Worm (Caenorhabditis elegans) whole organism, mixed stage, embryonic: ENCODE measurements around the gene C06B8.3.

Experiments
- nhr-12 ChIP-seq: fragments of 150-350 bp; optimal IDR thresholded peaks from 2 replicates; lab custom pipeline; 2014; ENCODE audit warnings: missing biosample characterization, missing genetic modification characterization
- pha-4 ChIP-seq: fragments of 150-350 bp; optimal IDR thresholded peaks from 2 replicates; lab custom pipeline; 2018; ENCODE audit warnings: missing biosample characterization, missing genetic modification reagents, missing genetic modification characterization
- unc-62 ChIP-seq: fragments of 150-350 bp; optimal IDR thresholded peaks from 2 replicates; lab custom pipeline; 2014; ENCODE audit warnings: missing biosample characterization, missing genetic modification reagents, missing genetic modification characterization

DNA sequence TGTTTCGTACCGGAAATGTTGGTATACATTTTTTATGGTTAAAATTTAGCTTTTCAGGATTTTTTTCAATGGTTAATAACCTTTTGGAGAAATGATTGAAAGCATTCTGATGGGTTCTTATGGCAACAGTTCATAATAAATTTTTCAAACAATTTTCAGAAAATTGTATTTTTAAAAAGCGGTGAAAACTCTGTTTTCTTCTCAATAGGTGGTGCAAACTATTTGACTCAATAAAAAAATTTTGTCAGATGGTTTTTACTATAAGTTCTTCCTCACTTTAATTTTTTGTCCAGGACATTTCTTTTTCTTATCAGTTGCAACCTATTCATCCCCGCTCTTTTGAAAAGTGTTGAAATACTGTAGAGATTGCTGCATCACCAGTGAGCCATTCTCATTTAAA lies 35.6 kb downstream of the C06B8.3 start, which contains the start of gene T26H5.14:
- TF ChIP-seq pha-4 (tag; lab: Kevin White, UChicago), result no peak
- no peak for TF ChIP-seq unc-62 (GFP tag; lab: Kevin White, UChicago)
- TF ChIP-seq nhr-12 (tag; lab: Kevin White, UChicago), result no peak
